Worm (Caenorhabditis elegans): ENCODE results near the gene adbp-1.

DNA sequence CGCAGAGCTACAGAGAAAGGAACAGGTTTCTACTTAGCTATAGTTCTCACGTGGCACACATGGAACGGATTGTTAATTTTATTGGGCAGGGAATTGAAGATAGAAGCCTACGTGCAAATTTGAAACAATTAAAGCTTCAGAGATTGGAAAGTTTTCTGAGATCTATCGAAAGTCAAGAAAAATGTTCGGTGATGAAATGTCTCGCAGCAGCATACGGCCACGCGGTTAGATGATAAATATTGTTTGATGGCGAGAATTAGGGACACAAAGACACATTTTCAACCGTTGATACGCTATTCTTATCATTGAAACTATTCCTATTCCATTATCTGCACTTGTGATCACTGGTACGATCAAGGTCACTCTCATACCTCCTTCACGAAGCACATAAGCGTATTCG, 28.6 kb downstream of the adbp-1 start:
- TF ChIP-seq snpc-4 (tag; optimal IDR thresholded peaks at IDR 0.05): no peak
- TF ChIP-seq ztf-11 (tag; optimal IDR thresholded peaks at IDR 0.05): no peak
- TF ChIP-seq ceh-83 (GFP tag; optimal IDR thresholded peaks at IDR 0.05): no peak
- no peak for TF ChIP-seq flh-1 (GFP tag; optimal IDR thresholded peaks at IDR 0.05)
- TF ChIP-seq mab-5 (tag; optimal IDR thresholded peaks at IDR 0.05): no peak
